Fruit fly (Drosophila melanogaster): ENCODE results near the gene CG43155.

dm6 chrX:11512868-11513267 is 53.3 kb downstream of the CG43155 start:
- TF ChIP-seq Ets98B (GFP tag; IDR thresholded peaks at IDR 0.05) (no peak), CG12605 (GFP tag; IDR thresholded peaks at IDR 0.05) (no peak), CG9948 (tag; optimal IDR thresholded peaks at IDR 0.05) (no peak), CG15710 (tag; optimal IDR thresholded peaks at IDR 0.05) (no peak), CG10348 (GFP tag; IDR thresholded peaks at IDR 0.05) (no peak), rn (GFP tag; IDR thresholded peaks at IDR 0.05) (no peak), CG4496 (GFP tag; IDR thresholded peaks at IDR 0.05) (no peak), EcR (GFP tag; optimal IDR thresholded peaks at IDR 0.05) (no peak), gl (tag; optimal IDR thresholded peaks at IDR 0.05) (no peak)

All from whole organism, pupa.